Fruit fly (Drosophila melanogaster) Kc167 (cell line): Measurements from ENCODE around the gene CG14440.

Experiments used
- Myc ChIP-seq: fragments of >200 bp; optimal IDR thresholded peaks from 2 replicates; lab custom pipeline; 2017; ENCODE audit warnings: missing external identifiers
- Sin3A ChIP-seq: fragments of >200 bp; optimal IDR thresholded peaks from 2 replicates; lab custom pipeline; 2018; ENCODE audit warnings: missing external identifiers
- h ChIP-seq: fragments of >200 bp; optimal IDR thresholded peaks from 3 replicates; lab custom pipeline; 2018; ENCODE audit warnings: missing external identifiers
- insv ChIP-seq: fragments of >200 bp; optimal IDR thresholded peaks from 3 replicates; lab custom pipeline; 2018; ENCODE audit warnings: missing external identifiers
- ttk ChIP-seq: sonication (Bioruptor generic); optimal IDR thresholded peaks from 2 replicates; lab custom pipeline; 2017; ENCODE audit warnings: missing external identifiers

dm6 chrX:6696467-6696866 lies 1.9 kb downstream of the CG14440 start:
- TF ChIP-seq h (lab: Kevin White, UChicago) = no peak
- TF ChIP-seq insv = no peak
- TF ChIP-seq ttk (lab: Kevin White, UChicago) = no peak
- no peak for TF ChIP-seq Myc (lab: Kevin White, UChicago)
- TF ChIP-seq Sin3A (lab: Kevin White, UChicago) = no peak
